Worm (Caenorhabditis elegans) whole organism, mixed stage, embryonic: ENCODE measurements around the gene sel-9.

Experiments used
- ces-1 ChIP-seq: fragments of 150-350 bp; optimal IDR thresholded peaks from 2 replicates; lab custom pipeline; 2014; ENCODE audit warnings: missing biosample characterization, missing genetic modification reagents, missing genetic modification characterization
- drap-1 ChIP-seq: fragments of 200-800 bp; sonication (Bioruptor generic); optimal IDR thresholded peaks from 3 replicates; lab custom pipeline; 2018; ENCODE audit warnings: mild to moderate bottlenecking, missing genetic modification characterization, missing compliant biosample characterization
- elt-1 ChIP-seq: sonication (generic microtip); optimal IDR thresholded peaks from 2 replicates; lab custom pipeline; 2017; ENCODE audit warnings: missing genetic modification characterization, mild to moderate bottlenecking, missing compliant biosample characterization, antibody characterized with exemption, moderate library complexity, borderline replicate concordance; ENCODE audit not compliant: insufficient read depth
- lin-32 ChIP-seq: fragments of 200-800 bp; sonication (Bioruptor generic); optimal IDR thresholded peaks from 2 replicates; lab custom pipeline; 2018; ENCODE audit warnings: mild to moderate bottlenecking, missing genetic modification characterization, missing compliant biosample characterization
- lsy-2 ChIP-seq: fragments of 150-350 bp; optimal IDR thresholded peaks from 2 replicates; lab custom pipeline; 2014; ENCODE audit warnings: missing biosample characterization, missing genetic modification characterization
- mab-5 ChIP-seq: fragments of 150-350 bp; optimal IDR thresholded peaks from 2 replicates; lab custom pipeline; 2014; ENCODE audit warnings: missing biosample characterization, missing genetic modification characterization
- nhr-12 ChIP-seq: fragments of 150-350 bp; optimal IDR thresholded peaks from 2 replicates; lab custom pipeline; 2014; ENCODE audit warnings: missing biosample characterization, missing genetic modification characterization
- nhr-237 ChIP-seq: fragments of 150-350 bp; optimal IDR thresholded peaks from 2 replicates; lab custom pipeline; 2014; ENCODE audit warnings: missing biosample characterization, missing genetic modification characterization
- nhr-28 ChIP-seq: fragments of 150-350 bp; optimal IDR thresholded peaks from 2 replicates; lab custom pipeline; 2014; ENCODE audit warnings: missing biosample characterization, missing genetic modification characterization
- snpc-4 ChIP-seq: fragments of 150-350 bp; optimal IDR thresholded peaks from 2 replicates; lab custom pipeline; 2014; ENCODE audit warnings: missing biosample characterization, missing genetic modification characterization
- sptf-1 ChIP-seq: sonication (generic microtip); optimal IDR thresholded peaks from 2 replicates; lab custom pipeline; 2017; ENCODE audit warnings: mild to moderate bottlenecking, missing genetic modification characterization, moderate library complexity, missing compliant biosample characterization
- unc-39 ChIP-seq: fragments of 150-350 bp; optimal IDR thresholded peaks from 2 replicates; lab custom pipeline; 2014; ENCODE audit warnings: missing biosample characterization, missing genetic modification characterization

DNA sequence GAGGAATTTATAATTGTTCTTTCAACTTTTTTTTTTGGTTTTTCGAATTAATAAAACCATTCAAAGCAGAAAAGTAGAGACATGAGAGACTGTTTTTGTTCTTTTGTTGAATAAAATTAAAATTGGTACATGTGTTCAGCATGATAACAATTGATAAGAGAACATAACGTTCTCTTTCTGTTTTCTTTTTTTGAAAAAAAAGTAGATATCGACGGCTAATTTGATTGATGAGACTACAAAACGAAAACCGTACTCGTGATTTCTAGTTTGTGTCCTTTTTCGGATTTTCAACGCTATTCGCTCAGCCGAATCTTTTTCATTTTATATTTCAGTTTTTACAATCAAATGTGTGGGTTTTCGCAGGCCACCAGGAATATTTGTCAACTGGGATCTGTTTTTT lies 43.1 kb upstream of the sel-9 start, which contains the start of gene C08D8.1:
- TF ChIP-seq mab-5 (tag; lab: Kevin White, UChicago) (no peak), lsy-2 (tag; lab: Kevin White, UChicago) (no peak), drap-1 (no peak), snpc-4 (no peak), elt-1 (tag; lab: Kevin White, UChicago) (no peak), sptf-1 (tag; lab: Kevin White, UChicago) (no peak), ces-1 (GFP tag; lab: Kevin White, UChicago) (no peak), unc-39 (no peak), nhr-12 (tag; lab: Kevin White, UChicago) (no peak), nhr-28 (tag; lab: Kevin White, UChicago) (no peak), nhr-237 (tag; lab: Kevin White, UChicago) (no peak), lin-32 (no peak)
